Worm (Caenorhabditis elegans): ENCODE results near the gene cyn-3.

ce11 chrV:15232200-15232599, 42.5 kb downstream of the cyn-3 start, which contains the start of gene srw-13:
- TF ChIP-seq unc-3 (GFP tag; conservative IDR thresholded peaks at IDR 0.05) (no peak), unc-3 (tag; optimal IDR thresholded peaks at IDR 0.05) (no peak), ref-2 (tag; optimal IDR thresholded peaks at IDR 0.05) (no peak), K02D7.2 (tag; optimal IDR thresholded peaks at IDR 0.05) (no peak), hlh-8 (tag; optimal IDR thresholded peaks at IDR 0.05) (no peak), rnt-1 (tag; optimal IDR thresholded peaks at IDR 0.05) (no peak), elt-2 (tag; optimal IDR thresholded peaks at IDR 0.05) (no peak), ahr-1 (tag; optimal IDR thresholded peaks at IDR 0.05) (no peak), pha-4 (tag; optimal IDR thresholded peaks at IDR 0.05) (no peak), unc-55 (GFP tag; optimal IDR thresholded peaks at IDR 0.05) (no peak), npax-4 (tag; optimal IDR thresholded peaks at IDR 0.05) (no peak)
